Worm (Caenorhabditis elegans) whole organism, young adult: ENCODE results near the gene asah-2.

Source experiments
- B0035.1 ChIP-seq: sonication (generic microtip); optimal IDR thresholded peaks from 2 replicates; lab custom pipeline; 2016; ENCODE audit warnings: missing genetic modification characterization, mild to moderate bottlenecking, missing compliant biosample characterization, missing genotype, missing genetic modification reagents
- B0261.1 ChIP-seq: sonication (generic microtip); optimal IDR thresholded peaks from 2 replicates; lab custom pipeline; 2016; ENCODE audit warnings: mild to moderate bottlenecking, missing genetic modification characterization, moderate library complexity, missing compliant biosample characterization
- F37B4.10 ChIP-seq: fragments of 200-800 bp; sonication (Bioruptor generic); IDR thresholded peaks from 2 replicates; pipeline ENCODE4 v1.3.6; 2022; ENCODE audit warnings: missing genetic modification characterization, missing compliant biosample characterization
- F49E8.2 ChIP-seq: sonication (generic microtip); optimal IDR thresholded peaks from 3 replicates; lab custom pipeline; 2017; ENCODE audit warnings: missing genetic modification characterization, mild to moderate bottlenecking, missing compliant biosample characterization, antibody characterized with exemption, moderate library complexity; ENCODE audit not compliant: insufficient read depth
- F52B5.7 ChIP-seq: sonication (generic microtip); optimal IDR thresholded peaks from 2 replicates; lab custom pipeline; 2016; ENCODE audit warnings: mild to moderate bottlenecking, missing genetic modification characterization, missing compliant biosample characterization
- F57A8.1 ChIP-seq: fragments of 200-800 bp; sonication (Bioruptor generic); optimal IDR thresholded peaks from 2 replicates; lab custom pipeline; 2018; ENCODE audit warnings: mild to moderate bottlenecking, missing genetic modification characterization, moderate library complexity, missing compliant biosample characterization
- T26A5.8 ChIP-seq: sonication (generic microtip); optimal IDR thresholded peaks from 2 replicates; lab custom pipeline; 2016; ENCODE audit warnings: missing genetic modification characterization, missing compliant biosample characterization
- Y56A3A.18 ChIP-seq: fragments of 200-800 bp; sonication (Bioruptor generic); IDR thresholded peaks from 2 replicates; pipeline ENCODE4 v1.3.6; 2022; ENCODE audit warnings: missing genetic modification reagents, missing genetic modification characterization, missing compliant biosample characterization
- Y79H2A.3 ChIP-seq: fragments of 200-800 bp; sonication (Bioruptor generic); conservative IDR thresholded peaks from 2 replicates; pipeline ENCODE4 v1.3.6; 2022; ENCODE audit warnings: missing genetic modification reagents, missing genetic modification characterization, missing compliant biosample characterization
- akir-1 ChIP-seq: fragments of 200-800 bp; sonication (Bioruptor generic); optimal IDR thresholded peaks from 2 replicates; lab custom pipeline; 2018; ENCODE audit warnings: mild to moderate bottlenecking, missing genetic modification characterization, moderate library complexity, missing compliant biosample characterization
- attf-3 ChIP-seq: fragments of 200-800 bp; sonication (Bioruptor generic); conservative IDR thresholded peaks from 2 replicates; pipeline ENCODE4 v1.3.6; 2022; ENCODE audit warnings: missing genetic modification reagents, missing genetic modification characterization, missing compliant biosample characterization
- attf-5 ChIP-seq: fragments of 200-800 bp; sonication (Bioruptor generic); optimal IDR thresholded peaks from 2 replicates; lab custom pipeline; 2018; ENCODE audit warnings: mild to moderate bottlenecking, missing genetic modification characterization, missing compliant biosample characterization
- bed-1 ChIP-seq: fragments of 200-800 bp; sonication (Bioruptor generic); IDR thresholded peaks from 2 replicates; pipeline ENCODE4 v1.3.6; 2022; ENCODE audit warnings: missing genetic modification reagents, missing genetic modification characterization, missing compliant biosample characterization
- ceh-79 ChIP-seq: sonication (generic microtip); optimal IDR thresholded peaks from 2 replicates; lab custom pipeline; 2017; ENCODE audit warnings: mild to moderate bottlenecking, missing genetic modification characterization, missing compliant biosample characterization
- ceh-91 ChIP-seq: fragments of 200-800 bp; sonication (Bioruptor generic); IDR thresholded peaks from 2 replicates; pipeline ENCODE4 v1.3.6; 2022; ENCODE audit warnings: missing genetic modification reagents, missing genetic modification characterization, missing compliant biosample characterization
- chd-7 ChIP-seq: sonication (generic microtip); optimal IDR thresholded peaks from 2 replicates; lab custom pipeline; 2016; ENCODE audit warnings: mild to moderate bottlenecking, missing genetic modification characterization, moderate library complexity, missing compliant biosample characterization
- dox-1 ChIP-seq: fragments of 200-800 bp; sonication (Bioruptor generic); IDR thresholded peaks from 2 replicates; pipeline ENCODE4 v1.3.6; 2022; ENCODE audit warnings: missing genetic modification reagents, missing genetic modification characterization, missing compliant biosample characterization
- dpl-1 ChIP-seq: fragments of 150-350 bp; optimal IDR thresholded peaks from 2 replicates; lab custom pipeline; 2014; ENCODE audit warnings: missing biosample characterization, missing genetic modification reagents, missing genetic modification characterization
- egl-44 ChIP-seq: fragments of 200-800 bp; sonication (Bioruptor generic); IDR thresholded peaks from 2 replicates; pipeline ENCODE4 v1.3.6; 2022; ENCODE audit warnings: missing genetic modification reagents, missing genetic modification characterization, missing compliant biosample characterization
- egrh-3 ChIP-seq: fragments of 200-800 bp; sonication (Bioruptor generic); IDR thresholded peaks from 2 replicates; pipeline ENCODE4 v1.3.6; 2022; ENCODE audit warnings: missing genetic modification reagents, missing genetic modification characterization, missing compliant biosample characterization
- ets-4 ChIP-seq: fragments of 200-800 bp; sonication (Bioruptor generic); optimal IDR thresholded peaks from 2 replicates; lab custom pipeline; 2018; ENCODE audit warnings: mild to moderate bottlenecking, missing genetic modification characterization, missing compliant biosample characterization
- fkh-3 ChIP-seq: sonication (generic microtip); optimal IDR thresholded peaks from 2 replicates; lab custom pipeline; 2016; ENCODE audit warnings: mild to moderate bottlenecking, missing genetic modification characterization, missing compliant biosample characterization
- him-1 ChIP-seq: sonication (generic microtip); optimal IDR thresholded peaks from 2 replicates; lab custom pipeline; 2016; ENCODE audit warnings: missing genotype, missing genetic modification reagents, missing genetic modification characterization, missing compliant biosample characterization
- hmg-1.2 ChIP-seq: fragments of 200-800 bp; sonication (Bioruptor generic); IDR thresholded peaks from 2 replicates; pipeline ENCODE4 v1.3.6; 2022; ENCODE audit warnings: missing genetic modification reagents, missing genetic modification characterization, missing compliant biosample characterization
- hsf-1 ChIP-seq: fragments of 200-800 bp; sonication (Bioruptor generic); IDR thresholded peaks from 2 replicates; pipeline ENCODE4 v1.3.6; 2022; ENCODE audit warnings: missing genetic modification reagents, missing genetic modification characterization, missing compliant biosample characterization
- let-526 ChIP-seq: fragments of 200-800 bp; sonication (Bioruptor generic); IDR thresholded peaks from 2 replicates; pipeline ENCODE4 v1.3.6; 2022; ENCODE audit warnings: missing genetic modification reagents, missing genetic modification characterization, missing compliant biosample characterization
- let-607 ChIP-seq, 2 experiments: fragments of 200-800 bp in 1 of 2; sonication (Bioruptor generic) in 1 of 2; sonication (generic microtip) in 1 of 2; optimal IDR thresholded peaks; 2 replicates each; lab custom pipeline; 2016 to 2018; ENCODE audit warnings: mild to moderate bottlenecking in 2 of 2, missing compliant biosample characterization in 2 of 2, missing genetic modification characterization in 2 of 2, moderate library complexity in 2 of 2, missing genotype in 1 of 2
- lsy-27 ChIP-seq: sonication (generic microtip); optimal IDR thresholded peaks from 2 replicates; lab custom pipeline; 2017; ENCODE audit warnings: missing genetic modification characterization, mild to moderate bottlenecking, missing compliant biosample characterization, antibody characterized with exemption, missing genotype, borderline replicate concordance; ENCODE audit not compliant: insufficient read depth
- mel-28 ChIP-seq: sonication (generic microtip); optimal IDR thresholded peaks from 2 replicates; lab custom pipeline; 2016; ENCODE audit warnings: borderline replicate concordance, mild to moderate bottlenecking, missing genetic modification characterization, missing compliant biosample characterization
- mes-4 ChIP-seq: sonication (generic microtip); optimal IDR thresholded peaks from 2 replicates; lab custom pipeline; 2016; ENCODE audit warnings: missing genotype, missing genetic modification characterization, missing compliant biosample characterization
- nfya-1 ChIP-seq: sonication (generic microtip); optimal IDR thresholded peaks from 2 replicates; lab custom pipeline; 2017; ENCODE audit warnings: antibody characterized with exemption, missing compliant biosample characterization, missing genetic modification characterization, borderline replicate concordance; ENCODE audit not compliant: insufficient read depth
- nfya-2 ChIP-seq: fragments of 200-800 bp; sonication (Bioruptor generic); IDR thresholded peaks from 2 replicates; pipeline ENCODE4 v1.3.6; 2022; ENCODE audit warnings: missing genetic modification reagents, missing genetic modification characterization, missing compliant biosample characterization
- nhr-120 ChIP-seq: fragments of 200-800 bp; sonication (Bioruptor generic); IDR thresholded peaks from 2 replicates; pipeline ENCODE4 v1.3.6; 2022; ENCODE audit warnings: missing genetic modification characterization, missing compliant biosample characterization
- nhr-179 ChIP-seq: sonication (generic microtip); optimal IDR thresholded peaks from 2 replicates; lab custom pipeline; 2016; ENCODE audit warnings: mild to moderate bottlenecking, missing genetic modification characterization, missing compliant biosample characterization
- nhr-80 ChIP-seq: sonication (generic microtip); optimal IDR thresholded peaks from 2 replicates; lab custom pipeline; 2016; ENCODE audit warnings: missing genetic modification characterization, missing compliant biosample characterization
- nhr-90 ChIP-seq: sonication (generic microtip); optimal IDR thresholded peaks from 2 replicates; lab custom pipeline; 2016; ENCODE audit warnings: missing genotype, mild to moderate bottlenecking, missing genetic modification characterization, missing compliant biosample characterization
- pha-4 ChIP-seq: fragments of 150-350 bp; sonication (generic microtip); optimal IDR thresholded peaks from 2 replicates; lab custom pipeline; 2014; ENCODE audit warnings: missing biosample characterization, missing genetic modification reagents, missing genetic modification characterization
- rec-8 ChIP-seq, 2 experiments: sonication (generic microtip); optimal IDR thresholded peaks; 2 replicates each; lab custom pipeline; 2016; ENCODE audit warnings: mild to moderate bottlenecking in 2 of 2, missing genetic modification characterization in 2 of 2, missing genetic modification reagents in 2 of 2, missing genotype in 2 of 2, missing biosample characterization in 1 of 2, missing compliant biosample characterization in 1 of 2, moderate library complexity in 1 of 2
- sea-2 ChIP-seq: fragments of 200-800 bp; sonication (Bioruptor generic); IDR thresholded peaks from 2 replicates; pipeline ENCODE4 v1.3.6; 2022; ENCODE audit warnings: missing genetic modification characterization, missing compliant biosample characterization
- snpc-1.1 ChIP-seq: sonication (generic microtip); optimal IDR thresholded peaks from 2 replicates; lab custom pipeline; 2017; ENCODE audit warnings: missing genetic modification characterization, mild to moderate bottlenecking, missing compliant biosample characterization, antibody characterized with exemption, moderate library complexity, missing genotype, missing genetic modification reagents; ENCODE audit not compliant: insufficient read depth
- snpc-3.4 ChIP-seq: sonication (generic microtip); optimal IDR thresholded peaks from 2 replicates; lab custom pipeline; 2017; ENCODE audit warnings: missing genetic modification characterization, mild to moderate bottlenecking, missing compliant biosample characterization, antibody characterized with exemption, moderate library complexity, missing genotype, missing genetic modification reagents
- tbp1 ChIP-seq: fragments of 200-800 bp; sonication (Bioruptor generic); optimal IDR thresholded peaks from 2 replicates; lab custom pipeline; 2018; ENCODE audit warnings: mild to moderate bottlenecking, missing genetic modification characterization, missing compliant biosample characterization
- tbx-9 ChIP-seq: sonication (generic microtip); optimal IDR thresholded peaks from 2 replicates; lab custom pipeline; 2016; ENCODE audit warnings: borderline replicate concordance, missing genetic modification characterization, inconsistent platforms, missing compliant biosample characterization
- unc-62 ChIP-seq: fragments of 150-350 bp; optimal IDR thresholded peaks from 2 replicates; lab custom pipeline; 2014; ENCODE audit warnings: missing biosample characterization, missing genetic modification reagents, missing genetic modification characterization
- zfh-2 ChIP-seq: fragments of 200-800 bp; sonication (Bioruptor generic); conservative IDR thresholded peaks from 2 replicates; pipeline ENCODE4 v1.3.6; 2022; ENCODE audit warnings: missing genetic modification reagents, missing genetic modification characterization, missing compliant biosample characterization
- ztf-18 ChIP-seq: sonication (generic microtip); optimal IDR thresholded peaks from 2 replicates; lab custom pipeline; 2016; ENCODE audit warnings: missing genotype, mild to moderate bottlenecking, missing genetic modification characterization, missing compliant biosample characterization
- ztf-22 ChIP-seq: fragments of 200-800 bp; sonication (Bioruptor generic); optimal IDR thresholded peaks from 2 replicates; lab custom pipeline; 2018; ENCODE audit warnings: mild to moderate bottlenecking, missing genetic modification characterization, moderate library complexity, missing compliant biosample characterization
- ztf-6 ChIP-seq: fragments of 200-800 bp; sonication (Bioruptor generic); IDR thresholded peaks from 2 replicates; pipeline ENCODE4 v1.3.6; 2022; ENCODE audit warnings: missing genetic modification reagents, missing genetic modification characterization, missing compliant biosample characterization

Gene asah-2

ce11 chrII:10174338-10174737 lies 34.9 kb downstream of the asah-2 start, which contains the start of gene F33H1.4 (continued):
- no peak for TF ChIP-seq ceh-91 (GFP tag; lab: Robert Waterston, UW)
- no peak for TF ChIP-seq ztf-18 (tag; lab: Kevin White, UChicago)
- TF ChIP-seq Y56A3A.18, result no peak
- no peak for TF ChIP-seq B0261.1 (tag; lab: Kevin White, UChicago)
- peak; percentile 22; the same call in 1 of the 2 replicates for TF ChIP-seq zfh-2 (GFP tag; lab: Robert Waterston, UW)
- TF ChIP-seq B0035.1, result no peak
- TF ChIP-seq F52B5.7 (tag; lab: Kevin White, UChicago), result no peak
- peak; percentile 41 for TF ChIP-seq tbp1 (GFP tag; lab: Kevin White, UChicago)
- no peak for TF ChIP-seq egl-44 (GFP tag; lab: Robert Waterston, UW)
- no peak for TF ChIP-seq bed-1 (GFP tag; lab: Robert Waterston, UW)
- TF ChIP-seq ztf-22, result no peak
- TF ChIP-seq lsy-27 (tag; lab: Kevin White, UChicago), result no peak
- peak; percentile 60 for TF ChIP-seq F49E8.2 (tag; lab: Kevin White, UChicago)
- no peak for TF ChIP-seq nhr-80
- no peak for TF ChIP-seq nhr-90 (tag; lab: Kevin White, UChicago)
- no peak for TF ChIP-seq chd-7 (tag; lab: Kevin White, UChicago)
- TF ChIP-seq fkh-3 (tag; lab: Kevin White, UChicago), result no peak
- TF ChIP-seq akir-1 (GFP tag; lab: Kevin White, UChicago), result no peak
- TF ChIP-seq pha-4, result no peak
- TF ChIP-seq nhr-120 (GFP tag; lab: Robert Waterston, UW), result no peak
- no peak for TF ChIP-seq let-607 (tag; optimal IDR thresholded peaks at IDR 0.05; lab: Kevin White, UChicago)
- peak; percentile 44 for TF ChIP-seq attf-5 (GFP tag; lab: Kevin White, UChicago)
- no peak for TF ChIP-seq ceh-79 (tag; lab: Kevin White, UChicago)
- TF ChIP-seq sea-2, result no peak
- TF ChIP-seq F37B4.10 (GFP tag; lab: Robert Waterston, UW), result no peak
- peak; percentile 97 for TF ChIP-seq hmg-1.2 (GFP tag; lab: Robert Waterston, UW)
- TF ChIP-seq mes-4 (tag; lab: Kevin White, UChicago), result no peak
- TF ChIP-seq snpc-3.4 (tag; lab: Kevin White, UChicago), result peak; percentile 8
- TF ChIP-seq ets-4 (GFP tag; lab: Kevin White, UChicago), result no peak
- TF ChIP-seq nfya-2 (GFP tag; lab: Robert Waterston, UW), result no peak
- no peak for TF ChIP-seq rec-8 (tag; optimal IDR thresholded peaks at IDR 0.05; lab: Kevin White, UChicago)
- no peak for TF ChIP-seq dpl-1 (GFP tag; lab: Kevin White, UChicago)
- peak; percentile 5; the same call in 1 of the 2 replicates for TF ChIP-seq dox-1 (GFP tag; lab: Robert Waterston, UW)
- TF ChIP-seq let-526, result no peak
- TF ChIP-seq F57A8.1 (GFP tag; lab: Kevin White, UChicago), result no peak
- TF ChIP-seq ztf-6 (GFP tag; lab: Robert Waterston, UW), result no peak
- TF ChIP-seq hsf-1 (GFP tag; lab: Robert Waterston, UW), result no peak
- no peak for TF ChIP-seq nfya-1 (tag; lab: Kevin White, UChicago)
- TF ChIP-seq Y79H2A.3, result no peak
- no peak for TF ChIP-seq mel-28 (tag; lab: Kevin White, UChicago)
- TF ChIP-seq him-1 (tag; lab: Kevin White, UChicago), result no peak
- no peak for TF ChIP-seq T26A5.8 (tag; lab: Kevin White, UChicago)
- TF ChIP-seq snpc-1.1 (tag; lab: Kevin White, UChicago), result no peak
- no peak for TF ChIP-seq tbx-9 (tag; lab: Kevin White, UChicago)
- no peak for TF ChIP-seq unc-62 (GFP tag; lab: Kevin White, UChicago)
- 0 out of 2 replicates have a peak, but pooled peaks have one; percentile 10 for TF ChIP-seq egrh-3 (GFP tag; lab: Robert Waterston, UW)
- no peak; the same call in 1 of the 2 replicates for TF ChIP-seq attf-3 (GFP tag; lab: Robert Waterston, UW)
- no peak for TF ChIP-seq nhr-179 (tag; lab: Kevin White, UChicago)
